Fruit fly (Drosophila melanogaster): ENCODE results near the gene car.

dm6 chrX:19522597-19522996 lies 43.2 kb upstream of the car start:
- TF ChIP-seq Myc (optimal IDR thresholded peaks at IDR 0.05): no peak
- TF ChIP-seq ttk (optimal IDR thresholded peaks at IDR 0.05): no peak
- TF ChIP-seq h (optimal IDR thresholded peaks at IDR 0.05): no peak
- TF ChIP-seq psq (optimal IDR thresholded peaks at IDR 0.05): no peak
- TF ChIP-seq insv (optimal IDR thresholded peaks at IDR 0.05): no peak
- no peak for TF ChIP-seq Sin3A (optimal IDR thresholded peaks at IDR 0.05)
